Fruit fly (Drosophila melanogaster): ENCODE data around the gene CG9330.
A peak's percentile ranks its signal among the peaks of the same experiment; 100 is the strongest.

dm6 chr3L:19634788-19635448 is 48.9 kb downstream of the CG9330 start:
- no peak for TF ChIP-seq Mnt (GFP tag; optimal IDR thresholded peaks at IDR 0.05)
- peak; percentile 41 for TF ChIP-seq CG11617 (GFP tag; optimal IDR thresholded peaks at IDR 0.05)
- TF ChIP-seq ovo (GFP tag; optimal IDR thresholded peaks at IDR 0.05), result no peak
- TF ChIP-seq kay (GFP tag; ENCODE audit: borderline replicate concordance), result peak; percentile 69
- TF ChIP-seq CG12768 (GFP tag; optimal IDR thresholded peaks at IDR 0.05), result peak; percentile 28
- TF ChIP-seq Hr96 (GFP tag; optimal IDR thresholded peaks at IDR 0.05), result peak; percentile 36
- peak; percentile 87 for TF ChIP-seq bab1 (GFP tag; optimal IDR thresholded peaks at IDR 0.05)
- TF ChIP-seq cnc (optimal IDR thresholded peaks at IDR 0.05), result no peak
- no peak for TF ChIP-seq toe (GFP tag; optimal IDR thresholded peaks at IDR 0.05)
- peak; percentile 84 for TF ChIP-seq CG7101 (tag; optimal IDR thresholded peaks at IDR 0.05)

Data from whole organism, adult.